Worm (Caenorhabditis elegans) whole organism, L4 larva: ENCODE measurements around the gene clec-160.
A peak's percentile ranks its signal among the peaks of the same experiment; 100 is the strongest.

Experiments
- F26F4.8 ChIP-seq: fragments of 200-800 bp; sonication (Bioruptor generic); conservative IDR thresholded peaks from 2 replicates; pipeline ENCODE4 v1.3.6; 2022; ENCODE audit warnings: missing genetic modification characterization, missing compliant biosample characterization
- F49E8.2 ChIP-seq: sonication (generic microtip); optimal IDR thresholded peaks from 2 replicates; lab custom pipeline; 2016; ENCODE audit warnings: missing compliant biosample characterization, mild to moderate bottlenecking, missing genetic modification characterization, borderline replicate concordance
- T20F7.1 ChIP-seq: fragments of 200-800 bp; sonication (Bioruptor generic); optimal IDR thresholded peaks from 2 replicates; lab custom pipeline; 2018; ENCODE audit warnings: mild to moderate bottlenecking, missing genetic modification characterization, missing compliant biosample characterization
- Y105C5A.15 ChIP-seq: fragments of 200-800 bp; sonication (Bioruptor generic); IDR thresholded peaks from 2 replicates; pipeline ENCODE4 v1.3.6; 2022; ENCODE audit warnings: missing genetic modification characterization, missing compliant biosample characterization
- Y75B8A.6 ChIP-seq: fragments of 200-800 bp; sonication (Bioruptor generic); IDR thresholded peaks from 2 replicates; pipeline ENCODE4 v1.3.6; 2022; ENCODE audit warnings: missing genetic modification reagents, missing genetic modification characterization, missing compliant biosample characterization
- arid-1 ChIP-seq: fragments of 200-800 bp; sonication (Bioruptor generic); conservative IDR thresholded peaks from 2 replicates; pipeline ENCODE4 v1.3.6; 2022; ENCODE audit warnings: missing genetic modification reagents, missing genetic modification characterization, missing compliant biosample characterization
- daf-12 ChIP-seq: fragments of 150-350 bp; optimal IDR thresholded peaks from 2 replicates; lab custom pipeline; 2014; ENCODE audit warnings: missing biosample characterization, missing genetic modification reagents, missing genetic modification characterization
- daf-16 ChIP-seq, 3 experiments: sonication (generic microtip); optimal IDR thresholded peaks; 2 replicates each; lab custom pipeline; 2016 to 2017; ENCODE audit warnings: missing genetic modification characterization in 3 of 3, missing genetic modification reagents in 3 of 3, mild to moderate bottlenecking in 2 of 3, missing compliant biosample characterization in 2 of 3, missing biosample characterization in 1 of 3, moderate library complexity in 1 of 3
- daf-8 ChIP-seq: fragments of 200-800 bp; sonication (Bioruptor generic); IDR thresholded peaks from 2 replicates; pipeline ENCODE4 v1.3.6; 2022; ENCODE audit warnings: missing genetic modification characterization, missing compliant biosample characterization
- dmd-6 ChIP-seq: fragments of 200-800 bp; sonication (Bioruptor generic); IDR thresholded peaks from 2 replicates; pipeline ENCODE4 v1.3.6; 2022; ENCODE audit warnings: missing genetic modification reagents, missing genetic modification characterization, missing compliant biosample characterization
- dmd-8 ChIP-seq: fragments of 200-800 bp; sonication (Bioruptor generic); IDR thresholded peaks from 2 replicates; pipeline ENCODE4 v1.3.6; 2022; ENCODE audit warnings: missing genetic modification characterization, missing compliant biosample characterization
- dmd-9 ChIP-seq: fragments of 200-800 bp; sonication (Bioruptor generic); IDR thresholded peaks from 2 replicates; pipeline ENCODE4 v1.3.6; 2022; ENCODE audit warnings: missing genetic modification reagents, missing genetic modification characterization, missing compliant biosample characterization
- dpl-1 ChIP-seq: fragments of 150-350 bp; optimal IDR thresholded peaks from 2 replicates; lab custom pipeline; 2014; ENCODE audit warnings: missing biosample characterization, missing genetic modification reagents, missing genetic modification characterization
- dve-1 ChIP-seq: sonication (generic microtip); optimal IDR thresholded peaks from 2 replicates; lab custom pipeline; 2017; ENCODE audit warnings: antibody characterized with exemption, mild to moderate bottlenecking, missing genetic modification characterization, missing compliant biosample characterization; ENCODE audit not compliant: insufficient read depth
- egl-43 ChIP-seq: fragments of 200-800 bp; sonication (Bioruptor generic); IDR thresholded peaks from 2 replicates; pipeline ENCODE4 v1.3.6; 2022; ENCODE audit warnings: missing genetic modification reagents, missing genetic modification characterization, missing compliant biosample characterization
- hlh-11 ChIP-seq: fragments of 200-800 bp; sonication (Bioruptor generic); optimal IDR thresholded peaks from 2 replicates; lab custom pipeline; 2018; ENCODE audit warnings: mild to moderate bottlenecking, missing genetic modification characterization, missing compliant biosample characterization
- hlh-30 ChIP-seq: sonication (generic microtip); optimal IDR thresholded peaks from 2 replicates; lab custom pipeline; 2017; ENCODE audit warnings: antibody characterized with exemption, mild to moderate bottlenecking, missing genetic modification characterization, missing compliant biosample characterization; ENCODE audit not compliant: insufficient read depth
- hmg-1.1 ChIP-seq: fragments of 200-800 bp; sonication (Bioruptor generic); IDR thresholded peaks from 2 replicates; pipeline ENCODE4 v1.3.6; 2022; ENCODE audit warnings: missing genetic modification reagents, missing genetic modification characterization, missing compliant biosample characterization
- lin-13 ChIP-seq: fragments of 150-350 bp; optimal IDR thresholded peaks from 2 replicates; lab custom pipeline; 2014; ENCODE audit warnings: missing biosample characterization, missing genetic modification reagents, missing genetic modification characterization
- lin-29 ChIP-seq: fragments of 200-800 bp; sonication (Bioruptor generic); IDR thresholded peaks from 2 replicates; pipeline ENCODE4 v1.3.6; 2022; ENCODE audit warnings: missing genetic modification reagents, missing genetic modification characterization, missing compliant biosample characterization
- lin-38 ChIP-seq: fragments of 200-800 bp; sonication (Bioruptor generic); IDR thresholded peaks from 2 replicates; pipeline ENCODE4 v1.3.6; 2022; ENCODE audit warnings: missing genetic modification reagents, missing genetic modification characterization, missing compliant biosample characterization
- lsy-2 ChIP-seq, 2 experiments: fragments of 150-350 bp in 1 of 2; sonication (generic microtip) in 1 of 2; optimal IDR thresholded peaks; 2 replicates each; lab custom pipeline; 2014 to 2017; ENCODE audit warnings: missing biosample characterization in 2 of 2, missing genetic modification characterization in 2 of 2
- mep-1 ChIP-seq: fragments of 150-350 bp; sonication (generic microtip); optimal IDR thresholded peaks from 3 replicates; lab custom pipeline; 2014; ENCODE audit warnings: missing biosample characterization, missing genetic modification characterization
- mes-2 ChIP-seq: sonication (generic microtip); optimal IDR thresholded peaks from 2 replicates; lab custom pipeline; 2016; ENCODE audit warnings: missing genotype, mild to moderate bottlenecking, missing genetic modification characterization, missing compliant biosample characterization; ENCODE audit not compliant: poor library complexity, severe bottlenecking
- mxl-3 ChIP-seq: fragments of 200-800 bp; sonication (Bioruptor generic); optimal IDR thresholded peaks from 2 replicates; lab custom pipeline; 2018; ENCODE audit warnings: mild to moderate bottlenecking, missing genetic modification characterization, missing compliant biosample characterization
- nhr-102 ChIP-seq: sonication (generic microtip); optimal IDR thresholded peaks from 2 replicates; lab custom pipeline; 2016; ENCODE audit warnings: mild to moderate bottlenecking, missing genetic modification characterization, moderate library complexity, missing compliant biosample characterization
- nhr-11 ChIP-seq: fragments of 150-350 bp; optimal IDR thresholded peaks from 2 replicates; lab custom pipeline; 2014; ENCODE audit warnings: missing biosample characterization, missing genetic modification characterization
- nhr-237 ChIP-seq: sonication (generic microtip); optimal IDR thresholded peaks from 2 replicates; lab custom pipeline; 2017; ENCODE audit warnings: missing biosample characterization, missing genetic modification characterization
- nhr-25 ChIP-seq: sonication (generic microtip); optimal IDR thresholded peaks from 2 replicates; lab custom pipeline; 2017; ENCODE audit warnings: missing genetic modification characterization, mild to moderate bottlenecking, missing compliant biosample characterization, antibody characterized with exemption, moderate library complexity, borderline replicate concordance; ENCODE audit not compliant: insufficient read depth
- nhr-28 ChIP-seq: fragments of 150-350 bp; optimal IDR thresholded peaks from 2 replicates; lab custom pipeline; 2014; ENCODE audit warnings: missing biosample characterization, missing genetic modification characterization
- nhr-41 ChIP-seq: fragments of 200-800 bp; sonication (Bioruptor generic); IDR thresholded peaks from 2 replicates; pipeline ENCODE4 v1.3.6; 2022; ENCODE audit warnings: missing genetic modification reagents, missing genetic modification characterization, missing compliant biosample characterization
- nhr-48 ChIP-seq: sonication (generic microtip); optimal IDR thresholded peaks from 2 replicates; lab custom pipeline; 2016; ENCODE audit warnings: mild to moderate bottlenecking, missing genetic modification characterization, missing compliant biosample characterization
- nhr-77 ChIP-seq: fragments of 150-350 bp; optimal IDR thresholded peaks from 2 replicates; lab custom pipeline; 2014; ENCODE audit warnings: missing biosample characterization, missing genetic modification characterization
- snpc-1.2 ChIP-seq: fragments of 200-800 bp; sonication (Bioruptor generic); IDR thresholded peaks from 2 replicates; pipeline ENCODE4 v1.3.6; 2022; ENCODE audit warnings: missing genetic modification reagents, missing genetic modification characterization, missing compliant biosample characterization
- snpc-4 ChIP-seq: fragments of 150-350 bp; optimal IDR thresholded peaks from 2 replicates; lab custom pipeline; 2014; ENCODE audit warnings: missing biosample characterization, missing genetic modification characterization
- ztf-7 ChIP-seq: fragments of 150-350 bp; optimal IDR thresholded peaks from 2 replicates; lab custom pipeline; 2014; ENCODE audit warnings: missing biosample characterization, missing genetic modification characterization

Gene clec-160

DNA sequence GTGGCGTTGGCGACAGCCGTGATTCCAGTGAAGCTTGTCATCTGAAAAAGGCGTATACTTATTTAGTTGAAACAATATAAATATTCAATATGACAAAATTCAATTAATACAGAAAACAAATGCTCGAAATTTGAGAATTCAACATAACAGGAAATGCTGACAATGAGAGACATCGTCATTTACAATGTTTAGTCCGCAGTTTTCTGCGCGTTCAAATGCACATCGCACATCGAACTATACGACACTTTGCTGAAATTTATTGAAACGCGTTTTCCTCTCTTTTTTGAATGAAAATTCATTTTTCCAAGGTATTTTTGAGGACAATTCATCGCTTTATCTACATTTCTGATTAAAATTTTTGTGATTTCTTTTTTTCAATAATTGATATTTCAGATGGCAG is 31.7 kb downstream of the clec-160 start, which contains the start of the genes pbs-6 and cids-1:
TSS of gene pbs-6 (minus strand) at position 41 of the 400 bp plus-strand sequence.
TSS of gene cids-1 (plus strand) at position 394 of the 400 bp plus-strand sequence.
- TF ChIP-seq lin-38 (GFP tag; lab: Robert Waterston, UW) (0 out of 2 replicates have a peak, but pooled peaks have one; percentile 14), mes-2 (tag; lab: Kevin White, UChicago) (peak; percentile 36), daf-8 (GFP tag; lab: Robert Waterston, UW) (no peak), lsy-2 (tag; optimal IDR thresholded peaks at IDR 0.05; lab: Kevin White, UChicago) (peak in 1 of 2 experiments; percentile 59), dpl-1 (GFP tag; lab: Kevin White, UChicago) (peak; percentile 26)

DNA sequence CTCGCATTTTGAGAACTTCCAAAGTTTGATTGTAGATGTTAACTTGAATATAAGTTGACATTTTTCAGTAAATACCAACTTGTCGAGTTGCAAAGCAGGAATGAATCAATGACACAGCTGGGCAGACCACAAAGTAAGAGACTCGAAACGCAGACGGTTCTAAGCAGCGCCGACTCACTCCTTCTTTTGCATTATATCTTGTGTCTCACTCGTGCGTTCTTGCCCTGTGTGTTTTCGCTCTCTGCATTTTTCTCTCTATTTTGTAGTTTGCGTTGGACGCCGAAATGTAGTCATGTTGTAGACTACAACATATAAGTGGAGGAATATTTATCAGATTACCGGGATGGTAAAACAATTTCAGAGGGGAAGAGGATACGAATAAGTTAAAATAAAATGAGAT is 33.0 kb downstream of the clec-160 start, which contains the start of gene C02F5.12:
TSS of gene C02F5.12 (minus strand) at position 221 of the 400 bp plus-strand sequence.
- TF ChIP-seq mes-2 (tag; lab: Kevin White, UChicago) (peak; percentile 53), nhr-77 (tag; lab: Kevin White, UChicago) (no peak), hmg-1.1 (GFP tag; lab: Robert Waterston, UW) (0 out of 2 replicates have a peak, but pooled peaks have one; percentile 40), nhr-41 (no peak), dmd-8 (GFP tag; lab: Robert Waterston, UW) (0 out of 2 replicates have a peak, but pooled peaks have one; percentile 45), hlh-11 (tag; lab: Kevin White, UChicago) (peak; percentile 64), ztf-7 (tag; lab: Kevin White, UChicago) (no peak), dmd-9 (GFP tag; lab: Robert Waterston, UW) (no peak), dmd-6 (GFP tag; lab: Robert Waterston, UW) (peak; percentile 17; the same call in 1 of the 2 replicates), mxl-3 (GFP tag; lab: Kevin White, UChicago) (no peak), nhr-102 (tag; lab: Kevin White, UChicago) (no peak), mep-1 (tag; lab: Kevin White, UChicago) (peak; percentile 63), lsy-2 (tag; optimal IDR thresholded peaks at IDR 0.05; lab: Kevin White, UChicago) (peak in 1 of 2 experiments; percentile 53), Y75B8A.6 (no peak), F49E8.2 (no peak), nhr-28 (tag; lab: Kevin White, UChicago) (peak; percentile 99), snpc-1.2 (GFP tag; lab: Robert Waterston, UW) (no peak), nhr-237 (tag; lab: Kevin White, UChicago) (no peak), T20F7.1 (GFP tag; lab: Kevin White, UChicago) (peak; percentile 20), hlh-30 (tag; lab: Kevin White, UChicago) (peak; percentile 79), daf-12 (tag; lab: Kevin White, UChicago) (no peak), lin-38 (GFP tag; lab: Robert Waterston, UW) (peak; percentile 51), lin-29 (no peak), daf-16 (GFP tag; optimal IDR thresholded peaks at IDR 0.05; lab: Kevin White, UChicago) (no peak), daf-16 (tag; optimal IDR thresholded peaks at IDR 0.05; lab: Kevin White, UChicago) (peak; percentile 39), egl-43 (GFP tag; lab: Robert Waterston, UW) (no peak), nhr-11 (peak; percentile 48), arid-1 (GFP tag; lab: Robert Waterston, UW) (0 out of 2 replicates have a peak, but pooled peaks have one; percentile 32), Y105C5A.15 (GFP tag; lab: Robert Waterston, UW) (no peak), lin-13 (GFP tag; lab: Kevin White, UChicago) (peak; percentile 44), dve-1 (tag; lab: Kevin White, UChicago) (peak; percentile 51), snpc-4 (tag; lab: Kevin White, UChicago) (no peak), nhr-48 (tag; lab: Kevin White, UChicago) (peak; percentile 9), F26F4.8 (GFP tag; lab: Robert Waterston, UW) (no peak), nhr-25 (tag; lab: Kevin White, UChicago) (no peak)
- TF ChIP-seq, all 104 proteins: peak for 17
